Fruit fly (Drosophila melanogaster): ENCODE results near the gene ppan.

dm6 chr3R:21067543-21067942 lies 48.5 kb upstream of the ppan start:
- TF ChIP-seq h (GFP tag; optimal IDR thresholded peaks at IDR 0.05) (no peak), Dfd (GFP tag; optimal IDR thresholded peaks at IDR 0.05) (no peak), Hr83 (GFP tag; optimal IDR thresholded peaks at IDR 0.05; ENCODE audit: poor library complexity, severe bottlenecking) (no peak), lola (GFP tag; optimal IDR thresholded peaks at IDR 0.05) (no peak), usp (GFP tag; optimal IDR thresholded peaks at IDR 0.05) (no peak), Abd-B (GFP tag; optimal IDR thresholded peaks at IDR 0.05) (no peak), br (GFP tag; optimal IDR thresholded peaks at IDR 0.05) (peak; percentile 34), psq (GFP tag; optimal IDR thresholded peaks at IDR 0.05) (no peak), ey (GFP tag; optimal IDR thresholded peaks at IDR 0.05) (no peak)

Measured in whole organism, wandering third instar larva.